Fruit fly (Drosophila melanogaster) whole organism, prepupa: ENCODE data around the gene fbl.

Experiments used
- Blimp-1 ChIP-seq: fragments of 200-800 bp; sonication (Bioruptor generic); optimal IDR thresholded peaks from 3 replicates; lab custom pipeline; 2017; ENCODE audit warnings: missing biosample characterization, missing genetic modification characterization, mild to moderate bottlenecking, moderate library complexity, missing genetic modification reagents
- CG11762 ChIP-seq: fragments of 200-800 bp; sonication (Bioruptor generic); optimal IDR thresholded peaks from 3 replicates; lab custom pipeline; 2016; ENCODE audit warnings: missing biosample characterization, missing genetic modification characterization; ENCODE audit not compliant: insufficient read depth
- CG11902 ChIP-seq: fragments of 200-800 bp; sonication (Bioruptor generic); optimal IDR thresholded peaks from 3 replicates; lab custom pipeline; 2016; ENCODE audit warnings: missing biosample characterization, missing genetic modification characterization
- CG32006 ChIP-seq: fragments of 200-800 bp; sonication (Bioruptor generic); optimal IDR thresholded peaks from 3 replicates; lab custom pipeline; 2017; ENCODE audit warnings: missing biosample characterization, mild to moderate bottlenecking, missing genetic modification characterization
- CG34406 ChIP-seq: fragments of 200-800 bp; sonication (Bioruptor generic); optimal IDR thresholded peaks from 3 replicates; lab custom pipeline; 2016; ENCODE audit warnings: missing biosample characterization, missing genetic modification characterization
- CG3919 ChIP-seq: fragments of 200-800 bp; sonication (Bioruptor generic); optimal IDR thresholded peaks from 3 replicates; lab custom pipeline; 2016; ENCODE audit warnings: missing biosample characterization, missing genetic modification characterization
- CG6163 ChIP-seq: fragments of 200-800 bp; sonication (Bioruptor generic); IDR thresholded peaks from 3 replicates; pipeline ENCODE4 v1.3.6; 2022; ENCODE audit warnings: missing biosample characterization, missing genetic modification characterization
- CG8119 ChIP-seq: fragments of 200-800 bp; sonication (Bioruptor generic); IDR thresholded peaks from 3 replicates; pipeline ENCODE4 v1.3.6; 2022; ENCODE audit warnings: missing biosample characterization, missing genetic modification characterization
- CG8319 ChIP-seq: fragments of 200-800 bp; sonication (Bioruptor generic); optimal IDR thresholded peaks from 3 replicates; lab custom pipeline; 2016; ENCODE audit warnings: missing biosample characterization, missing genetic modification characterization
- CG8632 ChIP-seq: fragments of 200-800 bp; sonication (Bioruptor generic); optimal IDR thresholded peaks from 3 replicates; lab custom pipeline; 2016; ENCODE audit warnings: missing biosample characterization, missing genetic modification characterization
- CG9139 ChIP-seq: fragments of 200-800 bp; sonication (Bioruptor generic); optimal IDR thresholded peaks from 3 replicates; lab custom pipeline; 2017; ENCODE audit warnings: missing biosample characterization, mild to moderate bottlenecking, missing genetic modification characterization
- Eip93F ChIP-seq: fragments of 200-800 bp; sonication (Bioruptor generic); optimal IDR thresholded peaks from 2 replicates; lab custom pipeline; 2016; ENCODE audit warnings: missing biosample characterization, mild to moderate bottlenecking, missing genetic modification characterization
- Met ChIP-seq: fragments of 200-800 bp; sonication (Bioruptor generic); optimal IDR thresholded peaks from 3 replicates; lab custom pipeline; 2016; ENCODE audit warnings: missing biosample characterization, missing genetic modification characterization
- Smox ChIP-seq: fragments of 200-800 bp; sonication (Bioruptor generic); optimal IDR thresholded peaks from 3 replicates; lab custom pipeline; 2016; ENCODE audit warnings: missing biosample characterization, missing genetic modification characterization
- Sox102F ChIP-seq: fragments of 200-800 bp; sonication (Bioruptor generic); optimal IDR thresholded peaks from 2 replicates; lab custom pipeline; 2016; ENCODE audit warnings: missing biosample characterization, mild to moderate bottlenecking, missing genetic modification characterization
- Sox15 ChIP-seq: fragments of 200-800 bp; sonication (Bioruptor generic); optimal IDR thresholded peaks from 3 replicates; lab custom pipeline; 2016; ENCODE audit warnings: missing biosample characterization, missing genetic modification characterization
- cyc ChIP-seq: fragments of 200-800 bp; sonication (Bioruptor generic); optimal IDR thresholded peaks from 3 replicates; lab custom pipeline; 2016; ENCODE audit warnings: missing biosample characterization, missing genetic modification characterization
- dac ChIP-seq: fragments of 200-800 bp; sonication (Bioruptor generic); optimal IDR thresholded peaks from 2 replicates; lab custom pipeline; 2017; ENCODE audit warnings: missing biosample characterization, mild to moderate bottlenecking, missing genetic modification characterization
- dsx ChIP-seq: fragments of 200-800 bp; optimal IDR thresholded peaks from 3 replicates; lab custom pipeline; 2019; ENCODE audit warnings: missing biosample characterization, mild to moderate bottlenecking, missing genetic modification characterization, moderate library complexity; ENCODE audit not compliant: poor library complexity, severe bottlenecking
- esn ChIP-seq: fragments of 200-800 bp; sonication (Bioruptor generic); optimal IDR thresholded peaks from 2 replicates; lab custom pipeline; 2016; ENCODE audit warnings: missing biosample characterization, mild to moderate bottlenecking, missing genetic modification characterization, moderate library complexity
- lz ChIP-seq: fragments of 200-800 bp; sonication (Bioruptor generic); optimal IDR thresholded peaks from 3 replicates; lab custom pipeline; 2016; ENCODE audit warnings: missing biosample characterization, missing genetic modification characterization
- net ChIP-seq: fragments of 200-800 bp; sonication (Bioruptor generic); optimal IDR thresholded peaks from 3 replicates; lab custom pipeline; 2016; ENCODE audit warnings: missing biosample characterization, missing genetic modification characterization
- pdm3 ChIP-seq: fragments of 200-800 bp; sonication (Bioruptor generic); optimal IDR thresholded peaks from 3 replicates; lab custom pipeline; 2016; ENCODE audit warnings: missing biosample characterization, missing genetic modification characterization
- salr ChIP-seq, 2 experiments: fragments of 200-800 bp; sonication (Bioruptor generic); optimal IDR thresholded peaks; 3 replicates each; lab custom pipeline; 2016 to 2018; ENCODE audit warnings: missing biosample characterization in 2 of 2, missing genetic modification characterization in 2 of 2, mild to moderate bottlenecking in 1 of 2

Gene fbl

DNA sequence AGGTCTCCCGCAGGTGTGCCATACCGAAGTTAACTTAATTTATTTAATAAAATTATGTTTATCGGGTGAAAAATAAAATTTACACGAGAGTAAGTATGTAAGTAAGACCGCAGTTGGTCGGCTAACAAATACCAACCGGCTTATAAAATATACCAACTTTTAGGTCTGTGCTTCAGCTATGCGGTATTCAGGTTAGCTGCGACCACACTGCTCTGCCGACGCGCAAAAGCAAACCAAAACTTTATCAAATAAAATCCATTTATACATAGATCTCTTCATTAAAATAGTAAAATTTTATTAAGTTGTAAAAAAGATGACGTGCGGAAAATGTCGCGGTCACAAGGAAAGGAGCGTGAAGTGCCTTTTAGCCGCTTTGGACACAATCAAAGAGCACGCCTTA is 51.8 kb downstream of the fbl start, which contains the start of the genes mRpL15 and CtIP:
TSS of gene mRpL15 (minus strand) at position 141 of the 400 bp plus-strand sequence.
TSS of gene CtIP (plus strand) at position 182 of the 400 bp plus-strand sequence.
- TF ChIP-seq Eip93F (GFP tag; lab: Kevin White, UChicago), result peak; percentile 25
- no peak for TF ChIP-seq CG32006 (GFP tag; lab: Kevin White, UChicago)
- no peak for TF ChIP-seq CG9139 (GFP tag; lab: Kevin White, UChicago)
- TF ChIP-seq esn (GFP tag; lab: Kevin White, UChicago), result peak; percentile 16
- no peak for TF ChIP-seq CG8119 (GFP tag; lab: Robert Waterston, UW)

DNA sequence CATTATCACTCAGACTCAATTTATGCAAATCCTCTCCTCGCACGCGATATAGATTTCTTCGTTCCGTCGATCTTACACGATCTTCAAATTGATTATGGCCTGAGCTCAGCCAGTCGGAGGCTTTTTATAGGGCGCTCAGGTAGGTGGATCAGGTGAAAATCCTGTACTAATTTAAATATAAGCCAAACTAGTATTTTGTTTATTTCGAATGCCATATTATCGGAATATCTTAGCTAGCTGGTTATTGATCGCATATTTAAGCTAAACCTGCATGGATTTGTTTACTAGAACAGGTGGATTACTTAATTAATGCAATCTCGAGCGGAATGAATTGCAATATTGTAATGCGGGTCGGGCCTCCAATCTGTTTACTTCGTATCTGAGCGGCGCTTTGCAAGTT is 55.5 kb downstream of the fbl start, which contains the start of gene Hpd:
TSS of gene Hpd (minus strand) at position 101 of the 400 bp plus-strand sequence.
- TF ChIP-seq dsx (GFP tag; lab: Kevin White, UChicago) (no peak), CG11902 (GFP tag; lab: Kevin White, UChicago) (no peak), Sox102F (GFP tag; lab: Kevin White, UChicago) (no peak), esn (GFP tag; lab: Kevin White, UChicago) (no peak), CG6163 (GFP tag; lab: Robert Waterston, UW) (no peak), CG32006 (GFP tag; lab: Kevin White, UChicago) (no peak), dac (no peak), Smox (no peak), CG8632 (GFP tag; lab: Kevin White, UChicago) (no peak), CG11762 (no peak), lz (GFP tag; lab: Kevin White, UChicago) (no peak), pdm3 (GFP tag; lab: Kevin White, UChicago) (no peak), salr (GFP tag; optimal IDR thresholded peaks at IDR 0.05; lab: Kevin White, UChicago) (no peak), Sox15 (no peak), net (GFP tag; lab: Kevin White, UChicago) (no peak), CG34406 (GFP tag; lab: Kevin White, UChicago) (no peak)

- no peak for TF ChIP-seq cyc (GFP tag; lab: Kevin White, UChicago)
- no peak for TF ChIP-seq Blimp-1 (GFP tag; lab: Kevin White, UChicago)
- TF ChIP-seq dsx (GFP tag; lab: Kevin White, UChicago), result no peak
- no peak for TF ChIP-seq CG3919 (GFP tag; lab: Kevin White, UChicago)
- no peak for TF ChIP-seq Met
- TF ChIP-seq net (GFP tag; lab: Kevin White, UChicago), result no peak
- TF ChIP-seq CG8632 (GFP tag; lab: Kevin White, UChicago), result no peak
- TF ChIP-seq Eip93F (GFP tag; lab: Kevin White, UChicago), result no peak
- no peak for TF ChIP-seq CG8319 (GFP tag; lab: Kevin White, UChicago)
- TF ChIP-seq, all 60 proteins: peak for 0
Measured at dm6 chr3L:20440902-20441429, 56.7 kb downstream of the fbl start.
